Fruit fly (Drosophila melanogaster) whole organism, embryonic: ENCODE results near the gene CG10347.

Experiments used
- Bgb ChIP-seq: fragments of 200-800 bp; sonication (Bioruptor generic); IDR thresholded peaks from 2 replicates; pipeline ENCODE4 v1.3.6; 2022; ENCODE audit warnings: missing biosample characterization, missing genetic modification characterization; ENCODE audit not compliant: partially characterized antibody
- BtbVII ChIP-seq: fragments of 200-800 bp; sonication (Bioruptor generic); optimal IDR thresholded peaks from 3 replicates; lab custom pipeline; 2017; ENCODE audit warnings: missing biosample characterization, mild to moderate bottlenecking, missing genetic modification characterization
- C15 ChIP-seq: fragments of 200-800 bp; sonication (Bioruptor generic); IDR thresholded peaks from 3 replicates; pipeline ENCODE4 v1.3.6; 2022; ENCODE audit warnings: missing biosample characterization, missing genetic modification characterization
- CG1024 ChIP-seq: fragments of 200-800 bp; sonication (Bioruptor generic); IDR thresholded peaks from 2 replicates; pipeline ENCODE4 v1.3.6; 2022; ENCODE audit warnings: missing biosample characterization, missing genetic modification characterization
- CG11398 ChIP-seq: fragments of 200-800 bp; sonication (Bioruptor generic); optimal IDR thresholded peaks from 2 replicates; lab custom pipeline; 2016; ENCODE audit warnings: missing biosample characterization, missing genetic modification characterization
- CG12071 ChIP-seq: fragments of 200-800 bp; sonication (Bioruptor generic); optimal IDR thresholded peaks from 3 replicates; lab custom pipeline; 2018; ENCODE audit warnings: missing biosample characterization, mild to moderate bottlenecking, missing genetic modification characterization
- CG12104 ChIP-seq: fragments of 200-800 bp; sonication (Bioruptor generic); optimal IDR thresholded peaks from 3 replicates; lab custom pipeline; 2016; ENCODE audit warnings: missing biosample characterization, missing genetic modification characterization
- CG12744 ChIP-seq: fragments of 200-800 bp; sonication (Bioruptor generic); optimal IDR thresholded peaks from 2 replicates; lab custom pipeline; 2016; ENCODE audit warnings: missing biosample characterization, missing genetic modification characterization
- CG14050 ChIP-seq: fragments of 200-800 bp; sonication (Bioruptor generic); IDR thresholded peaks from 3 replicates; pipeline ENCODE4 v1.3.6; 2022; ENCODE audit warnings: missing biosample characterization, missing genetic modification characterization
- CG15696 ChIP-seq: fragments of 200-800 bp; sonication (Bioruptor generic); optimal IDR thresholded peaks from 2 replicates; lab custom pipeline; 2019; ENCODE audit warnings: missing biosample characterization, mild to moderate bottlenecking, missing genetic modification characterization, moderate library complexity
- CG1602 ChIP-seq: fragments of 200-800 bp; sonication (Bioruptor generic); optimal IDR thresholded peaks from 3 replicates; lab custom pipeline; 2016; ENCODE audit warnings: missing biosample characterization, missing genetic modification characterization
- CG16815 ChIP-seq: fragments of 200-800 bp; sonication (Bioruptor generic); optimal IDR thresholded peaks from 3 replicates; lab custom pipeline; 2017; ENCODE audit warnings: missing biosample characterization, mild to moderate bottlenecking, missing genetic modification characterization
- CG18011 ChIP-seq: fragments of 200-800 bp; sonication (Bioruptor generic); optimal IDR thresholded peaks from 2 replicates; lab custom pipeline; 2017; ENCODE audit warnings: missing biosample characterization, missing genetic modification characterization, mild to moderate bottlenecking, moderate library complexity, missing genotype
- CG30403 ChIP-seq: fragments of 200-800 bp; sonication (Bioruptor generic); optimal IDR thresholded peaks from 3 replicates; lab custom pipeline; 2016; ENCODE audit warnings: missing biosample characterization, missing genetic modification characterization
- CG31388 ChIP-seq: fragments of 200-800 bp; sonication (Bioruptor generic); optimal IDR thresholded peaks from 2 replicates; lab custom pipeline; 2016; ENCODE audit warnings: missing biosample characterization, missing genetic modification characterization
- CG3163 ChIP-seq: fragments of 200-800 bp; sonication (Bioruptor generic); optimal IDR thresholded peaks from 3 replicates; lab custom pipeline; 2016; ENCODE audit warnings: missing biosample characterization, missing genetic modification characterization
- CG6689 ChIP-seq: fragments of 200-800 bp; sonication (Bioruptor generic); IDR thresholded peaks from 2 replicates; pipeline ENCODE4 v1.3.6; 2022; ENCODE audit warnings: missing biosample characterization, missing genetic modification characterization
- CG6765 ChIP-seq: fragments of 200-800 bp; sonication (Bioruptor generic); optimal IDR thresholded peaks from 3 replicates; lab custom pipeline; 2017; ENCODE audit warnings: missing biosample characterization, mild to moderate bottlenecking, missing genetic modification characterization
- CG9609 ChIP-seq: fragments of 200-800 bp; sonication (Bioruptor generic); optimal IDR thresholded peaks from 3 replicates; lab custom pipeline; 2016; ENCODE audit warnings: missing biosample characterization, missing genetic modification characterization
- CG9727 ChIP-seq: fragments of 200-800 bp; sonication (Bioruptor generic); optimal IDR thresholded peaks from 3 replicates; lab custom pipeline; 2017; ENCODE audit warnings: missing biosample characterization, mild to moderate bottlenecking, missing genetic modification characterization
- Dip2 ChIP-seq: fragments of 200-800 bp; sonication (Bioruptor generic); IDR thresholded peaks from 2 replicates; pipeline ENCODE4 v1.3.6; 2022; ENCODE audit warnings: missing biosample characterization, missing genetic modification characterization
- Gsc ChIP-seq: fragments of 200-800 bp; sonication (Bioruptor generic); IDR thresholded peaks from 2 replicates; pipeline ENCODE4 v1.3.6; 2022; ENCODE audit warnings: missing biosample characterization, missing genetic modification characterization
- NfI ChIP-seq: fragments of 200-800 bp; sonication (Bioruptor generic); optimal IDR thresholded peaks from 3 replicates; lab custom pipeline; 2018; ENCODE audit warnings: missing biosample characterization, mild to moderate bottlenecking, missing genetic modification characterization, moderate library complexity
- Opbp ChIP-seq: fragments of 200-800 bp; sonication (Bioruptor generic); IDR thresholded peaks from 3 replicates; pipeline ENCODE4 v1.3.6; 2022; ENCODE audit warnings: missing biosample characterization, missing genetic modification characterization; ENCODE audit not compliant: partially characterized antibody
- Sin3A ChIP-seq: fragments of >200 bp; optimal IDR thresholded peaks from 2 replicates; lab custom pipeline; 2018
- Spps ChIP-seq: fragments of 200-800 bp; sonication (Bioruptor generic); optimal IDR thresholded peaks from 2 replicates; lab custom pipeline; 2018; ENCODE audit warnings: missing biosample characterization, mild to moderate bottlenecking, missing genetic modification characterization
- ara ChIP-seq: fragments of 200-800 bp; sonication (Bioruptor generic); IDR thresholded peaks from 2 replicates; pipeline ENCODE4 v1.3.6; 2022; ENCODE audit warnings: missing biosample characterization, missing genetic modification characterization
- cas ChIP-seq: fragments of 200-800 bp; sonication (Bioruptor generic); IDR thresholded peaks from 2 replicates; pipeline ENCODE4 v1.3.6; 2022; ENCODE audit warnings: missing biosample characterization, missing genetic modification characterization
- cwo ChIP-seq: fragments of 200-800 bp; sonication (Bioruptor generic); optimal IDR thresholded peaks from 3 replicates; lab custom pipeline; 2017; ENCODE audit warnings: missing biosample characterization, missing genetic modification characterization, mild to moderate bottlenecking, moderate library complexity, missing genetic modification reagents
- dimm ChIP-seq: fragments of 200-800 bp; sonication (Bioruptor generic); IDR thresholded peaks from 2 replicates; pipeline ENCODE4 v1.3.6; 2022; ENCODE audit warnings: missing biosample characterization, missing genetic modification characterization
- en ChIP-seq: fragments of 200-800 bp; sonication (Bioruptor generic); optimal IDR thresholded peaks from 2 replicates; lab custom pipeline; 2016; ENCODE audit warnings: missing biosample characterization, missing genetic modification characterization
- lmd ChIP-seq: fragments of 200-800 bp; sonication (Bioruptor generic); IDR thresholded peaks from 2 replicates; pipeline ENCODE4 v1.3.6; 2022; ENCODE audit warnings: missing biosample characterization, missing genetic modification characterization
- mld ChIP-seq: fragments of 200-800 bp; sonication (Bioruptor generic); IDR thresholded peaks from 3 replicates; pipeline ENCODE4 v1.3.6; 2022; ENCODE audit warnings: missing biosample characterization, missing genetic modification characterization; ENCODE audit not compliant: partially characterized antibody
- nerfin-2 ChIP-seq: fragments of 200-800 bp; sonication (Bioruptor generic); IDR thresholded peaks from 2 replicates; pipeline ENCODE4 v1.3.6; 2022; ENCODE audit warnings: missing biosample characterization, missing genetic modification characterization; ENCODE audit not compliant: partially characterized antibody
- onecut ChIP-seq: fragments of 200-800 bp; sonication (Bioruptor generic); IDR thresholded peaks from 2 replicates; pipeline ENCODE4 v1.3.6; 2022; ENCODE audit warnings: missing biosample characterization, missing genetic modification characterization
- pan ChIP-seq, 4 experiments: fragments of >200 bp in 3 of 4; fragments of 200-800 bp in 1 of 4; sonication (Bioruptor generic) in 1 of 4; optimal IDR thresholded peaks in 3 of 4; IDR thresholded peaks in 1 of 4; 2 replicates each; pipeline versions ENCODE4 v1.3.6 to Lab custom; 2017 to 2022; ENCODE audit warnings: missing biosample characterization in 2 of 4, missing genetic modification characterization in 2 of 4, mixed read lengths in 1 of 4
- phol ChIP-seq: fragments of 200-800 bp; sonication (Bioruptor generic); optimal IDR thresholded peaks from 3 replicates; lab custom pipeline; 2018; ENCODE audit warnings: missing biosample characterization, mild to moderate bottlenecking, missing genetic modification characterization, moderate library complexity
- pzg ChIP-seq: fragments of 200-800 bp; sonication (Bioruptor generic); optimal IDR thresholded peaks from 3 replicates; lab custom pipeline; 2018; ENCODE audit warnings: missing biosample characterization, mild to moderate bottlenecking, missing genetic modification characterization, moderate library complexity
- salm ChIP-seq: fragments of 200-800 bp; sonication (Bioruptor generic); optimal IDR thresholded peaks from 2 replicates; lab custom pipeline; 2018; ENCODE audit warnings: missing biosample characterization, mild to moderate bottlenecking, missing genetic modification characterization
- seq ChIP-seq: fragments of 200-800 bp; sonication (Bioruptor generic); IDR thresholded peaks from 2 replicates; pipeline ENCODE4 v1.3.6; 2022; ENCODE audit warnings: missing biosample characterization, missing genetic modification characterization
- slou ChIP-seq: fragments of 200-800 bp; sonication (Bioruptor generic); optimal IDR thresholded peaks from 3 replicates; lab custom pipeline; 2016; ENCODE audit warnings: missing biosample characterization, missing genetic modification characterization
- so ChIP-seq: fragments of 200-800 bp; sonication (Bioruptor generic); IDR thresholded peaks from 3 replicates; pipeline ENCODE4 v1.3.6; 2022; ENCODE audit warnings: missing biosample characterization, missing genetic modification characterization
- sr ChIP-seq: fragments of 200-800 bp; sonication (Bioruptor generic); IDR thresholded peaks from 3 replicates; pipeline ENCODE4 v1.3.6; 2022; ENCODE audit warnings: missing biosample characterization, missing genetic modification characterization
- tna ChIP-seq: fragments of 200-800 bp; sonication (Bioruptor generic); IDR thresholded peaks from 2 replicates; pipeline ENCODE4 v1.3.6; 2022; ENCODE audit warnings: missing biosample characterization, missing genetic modification characterization; ENCODE audit not compliant: partially characterized antibody
- tx ChIP-seq: fragments of 200-800 bp; sonication (Bioruptor generic); optimal IDR thresholded peaks from 2 replicates; lab custom pipeline; 2016; ENCODE audit warnings: missing biosample characterization, missing genetic modification characterization
- unc-4 ChIP-seq: fragments of 200-800 bp; sonication (Bioruptor generic); IDR thresholded peaks from 2 replicates; pipeline ENCODE4 v1.3.6; 2022; ENCODE audit warnings: missing biosample characterization, missing genetic modification characterization; ENCODE audit not compliant: partially characterized antibody
- wor ChIP-seq: fragments of 200-800 bp; sonication (Bioruptor generic); IDR thresholded peaks from 2 replicates; pipeline ENCODE4 v1.3.6; 2022; ENCODE audit warnings: missing biosample characterization, missing genetic modification characterization
- yki ChIP-seq: fragments of >200 bp; optimal IDR thresholded peaks from 3 replicates; lab custom pipeline; 2018

Gene CG10347

dm6 chrX:11857522-11858438 lies 3.0 kb upstream of the CG10347 start (continued):
- 0 out of 2 replicates have a peak, but pooled peaks have one; percentile 17 for TF ChIP-seq seq (GFP tag; lab: Robert Waterston, UW)
- peak; percentile 54 for TF ChIP-seq CG12071 (GFP tag; lab: Kevin White, UChicago)
- TF ChIP-seq phol (tag; lab: Kevin White, UChicago), result peak; percentile 78
- TF ChIP-seq lmd (GFP tag; lab: Robert Waterston, UW), result peak; percentile 74
- TF ChIP-seq pan (optimal IDR thresholded peaks at IDR 0.05; lab: Kevin White, UChicago), result no peak
- peak in 1 of 2 experiments; percentile 92 for TF ChIP-seq pan (GFP tag; optimal IDR thresholded peaks at IDR 0.05 in 1 of 2, IDR thresholded peaks at IDR 0.05 in 1 of 2)
- peak; percentile 65 for TF ChIP-seq CG15696 (tag; lab: Kevin White, UChicago)
- TF ChIP-seq tx, result no peak
- TF ChIP-seq CG3163 (GFP tag; lab: Kevin White, UChicago), result no peak
- no peak for TF ChIP-seq unc-4
- no peak; the same call in 1 of the 2 replicates for TF ChIP-seq Gsc (GFP tag; lab: Robert Waterston, UW)
- TF ChIP-seq nerfin-2 (GFP tag; lab: Robert Waterston, UW), result no peak
- peak; percentile 44 for TF ChIP-seq CG16815 (GFP tag; lab: Kevin White, UChicago)
- peak; percentile 87 for TF ChIP-seq CG6689 (GFP tag; lab: Robert Waterston, UW)
- TF ChIP-seq CG30403 (GFP tag; lab: Kevin White, UChicago), result peak; percentile 70
- peak; percentile 88 for TF ChIP-seq ara
- no peak for TF ChIP-seq pzg (GFP tag; lab: Kevin White, UChicago)
- TF ChIP-seq cas (GFP tag; lab: Robert Waterston, UW), result 0 out of 2 replicates have a peak, but pooled peaks have one; percentile 59
- peak; percentile 11 for TF ChIP-seq CG9609
- peak; percentile 52 for TF ChIP-seq en (GFP tag; lab: Kevin White, UChicago)
- TF ChIP-seq CG11398 (GFP tag; lab: Kevin White, UChicago), result no peak
- peak; percentile 70 for TF ChIP-seq CG14050
- peak; percentile 68; the same call in 2 of the 3 replicates for TF ChIP-seq sr (GFP tag; lab: Robert Waterston, UW)
- TF ChIP-seq salm, result peak; percentile 17
- no peak for TF ChIP-seq CG12744
- TF ChIP-seq CG12104 (GFP tag; lab: Kevin White, UChicago), result peak; percentile 18
- peak; percentile 74 for TF ChIP-seq CG9727 (GFP tag; lab: Kevin White, UChicago)
- TF ChIP-seq CG31388, result peak; percentile 27
- peak; percentile 49 for TF ChIP-seq slou (GFP tag; lab: Kevin White, UChicago)
- TF ChIP-seq so (GFP tag; lab: Robert Waterston, UW), result peak; percentile 78
- no peak for TF ChIP-seq Opbp (GFP tag; lab: Robert Waterston, UW)
- TF ChIP-seq Sin3A (lab: Kevin White, UChicago), result no peak
- TF ChIP-seq cwo, result peak; percentile 46
- TF ChIP-seq tna (GFP tag; lab: Robert Waterston, UW), result no peak
- no peak for TF ChIP-seq CG6765
- TF ChIP-seq Spps (tag; lab: Kevin White, UChicago), result peak; percentile 46
- no peak for TF ChIP-seq CG18011 (GFP tag; lab: Kevin White, UChicago)
- TF ChIP-seq dimm (GFP tag; lab: Robert Waterston, UW), result peak; percentile 76
- no peak for TF ChIP-seq yki
- TF ChIP-seq wor (GFP tag; lab: Robert Waterston, UW), result peak; percentile 42; the same call in 1 of the 2 replicates
- TF ChIP-seq Dip2 (GFP tag; lab: Robert Waterston, UW), result no peak
- 0 out of 2 replicates have a peak, but pooled peaks have one; percentile 40 for TF ChIP-seq CG1024 (GFP tag; lab: Robert Waterston, UW)
- peak; percentile 44; the same call in 1 of the 3 replicates for TF ChIP-seq C15
- peak; percentile 10 for TF ChIP-seq BtbVII (GFP tag; lab: Kevin White, UChicago)
- peak; percentile 85 for TF ChIP-seq onecut
- no peak for TF ChIP-seq Bgb
- peak; percentile 60 for TF ChIP-seq NfI
- TF ChIP-seq CG1602 (GFP tag; lab: Kevin White, UChicago), result peak; percentile 32
- TF ChIP-seq mld, result no peak
